Fruit fly (Drosophila melanogaster) whole organism, embryonic: ENCODE measurements around the gene TBC1d7.
A peak's percentile ranks its signal among the peaks of the same experiment; 100 is the strongest.

Source experiments
- Bgb ChIP-seq: fragments of 200-800 bp; sonication (Bioruptor generic); IDR thresholded peaks from 2 replicates; pipeline ENCODE4 v1.3.6; 2022; ENCODE audit warnings: missing biosample characterization, missing genetic modification characterization; ENCODE audit not compliant: partially characterized antibody
- CG14710 ChIP-seq: fragments of 200-800 bp; sonication (Bioruptor generic); optimal IDR thresholded peaks from 3 replicates; lab custom pipeline; 2019; ENCODE audit warnings: missing biosample characterization, mild to moderate bottlenecking, missing genetic modification characterization, moderate library complexity
- CG15479 ChIP-seq: fragments of 200-800 bp; sonication (Bioruptor generic); optimal IDR thresholded peaks from 3 replicates; lab custom pipeline; 2019; ENCODE audit warnings: missing biosample characterization, mild to moderate bottlenecking, missing genetic modification characterization, moderate library complexity
- CG17186 ChIP-seq: fragments of 200-800 bp; sonication (Bioruptor generic); optimal IDR thresholded peaks from 3 replicates; lab custom pipeline; 2017; ENCODE audit warnings: missing biosample characterization, missing genetic modification reagents, missing genetic modification characterization
- CG17385 ChIP-seq: fragments of 200-800 bp; sonication (Bioruptor generic); optimal IDR thresholded peaks from 3 replicates; lab custom pipeline; 2018; ENCODE audit warnings: missing biosample characterization, mild to moderate bottlenecking, missing genetic modification characterization
- CG1832 ChIP-seq: fragments of 200-800 bp; sonication (Bioruptor generic); optimal IDR thresholded peaks from 2 replicates; lab custom pipeline; 2017; ENCODE audit warnings: missing biosample characterization, mild to moderate bottlenecking, missing genetic modification characterization, inconsistent platforms
- CG2116 ChIP-seq: fragments of 200-800 bp; sonication (Bioruptor generic); optimal IDR thresholded peaks from 3 replicates; lab custom pipeline; 2018; ENCODE audit warnings: missing biosample characterization, mild to moderate bottlenecking, missing genetic modification characterization
- CG34422 ChIP-seq: fragments of 200-800 bp; sonication (Bioruptor generic); IDR thresholded peaks from 3 replicates; pipeline ENCODE4 v1.3.6; 2022; ENCODE audit warnings: missing biosample characterization, missing genetic modification characterization
- CG3847 ChIP-seq: fragments of 200-800 bp; sonication (Bioruptor generic); IDR thresholded peaks from 2 replicates; pipeline ENCODE4 v1.3.6; 2022; ENCODE audit warnings: missing biosample characterization, missing genetic modification characterization
- CG3995 ChIP-seq: fragments of 200-800 bp; sonication (Bioruptor generic); optimal IDR thresholded peaks from 3 replicates; lab custom pipeline; 2016; ENCODE audit warnings: missing biosample characterization, missing genetic modification characterization
- CG4404 ChIP-seq: fragments of 200-800 bp; sonication (Bioruptor generic); IDR thresholded peaks from 2 replicates; pipeline ENCODE4 v1.3.6; 2022; ENCODE audit warnings: missing biosample characterization, missing genetic modification characterization
- CG4617 ChIP-seq: fragments of 200-800 bp; sonication (Bioruptor generic); optimal IDR thresholded peaks from 3 replicates; lab custom pipeline; 2016; ENCODE audit warnings: missing biosample characterization, missing genetic modification characterization, borderline replicate concordance
- CG7963 ChIP-seq: fragments of 200-800 bp; sonication (Bioruptor generic); IDR thresholded peaks from 3 replicates; pipeline ENCODE4 v1.3.6; 2022; ENCODE audit warnings: missing biosample characterization, missing genetic modification characterization; ENCODE audit not compliant: partially characterized antibody
- Dll ChIP-seq: fragments of 200-800 bp; sonication (Bioruptor generic); IDR thresholded peaks from 4 replicates; pipeline ENCODE4 v1.3.6; 2022; ENCODE audit warnings: missing biosample characterization, missing genetic modification characterization; ENCODE audit not compliant: partially characterized antibody
- E2f2 ChIP-seq: fragments of 200-800 bp; sonication (Bioruptor generic); IDR thresholded peaks from 2 replicates; pipeline ENCODE4 v1.3.6; 2022; ENCODE audit warnings: missing biosample characterization, missing genetic modification characterization
- Eip74EF ChIP-seq, 2 experiments: fragments of 200-800 bp in 1 of 2; fragments of >200 bp in 1 of 2; sonication (Bioruptor generic) in 1 of 2; optimal IDR thresholded peaks; 2 replicates each; lab custom pipeline; 2017 to 2019; ENCODE audit warnings: missing biosample characterization in 2 of 2, missing genetic modification characterization in 2 of 2, mild to moderate bottlenecking in 1 of 2, moderate library complexity in 1 of 2
- Ets65A ChIP-seq: fragments of 200-800 bp; sonication (Bioruptor generic); peaks from one replicate; lab custom pipeline; 2016; ENCODE audit warnings: missing biosample characterization, missing genetic modification characterization
- MBD-R2 ChIP-seq: fragments of 200-800 bp; sonication (Bioruptor generic); IDR thresholded peaks from 2 replicates; pipeline ENCODE4 v1.3.6; 2022; ENCODE audit warnings: missing biosample characterization, missing genetic modification characterization
- MESR4 ChIP-seq: fragments of 200-800 bp; sonication (Bioruptor generic); optimal IDR thresholded peaks from 2 replicates; lab custom pipeline; 2018; ENCODE audit warnings: missing biosample characterization, mild to moderate bottlenecking, missing genetic modification characterization, moderate library complexity
- Myb ChIP-seq: fragments of 200-800 bp; sonication (Bioruptor generic); optimal IDR thresholded peaks from 2 replicates; lab custom pipeline; 2016; ENCODE audit warnings: missing biosample characterization, missing genetic modification characterization
- Neu2 ChIP-seq: fragments of 200-800 bp; sonication (Bioruptor generic); optimal IDR thresholded peaks from 3 replicates; lab custom pipeline; 2016; ENCODE audit warnings: missing biosample characterization, missing genetic modification characterization, borderline replicate concordance
- Nf-YB ChIP-seq: fragments of 200-800 bp; sonication (Bioruptor generic); optimal IDR thresholded peaks from 3 replicates; lab custom pipeline; 2019; ENCODE audit warnings: missing biosample characterization, mild to moderate bottlenecking, missing genetic modification characterization, moderate library complexity
- Pdp1 ChIP-seq, 2 experiments: fragments of 200-800 bp; sonication (Bioruptor generic); optimal IDR thresholded peaks; 3 replicates each; lab custom pipeline; 2016; ENCODE audit warnings: missing biosample characterization in 2 of 2, missing genetic modification characterization in 2 of 2, mild to moderate bottlenecking in 1 of 2, moderate library complexity in 1 of 2
- Rfx ChIP-seq: fragments of 200-800 bp; sonication (Bioruptor generic); IDR thresholded peaks from 2 replicates; pipeline ENCODE4 v1.3.6; 2022; ENCODE audit warnings: missing biosample characterization, missing genetic modification characterization
- Stat92E ChIP-seq, 3 experiments: fragments of >200 bp in 2 of 3; fragments of 200-800 bp in 1 of 3; sonication (Bioruptor generic) in 1 of 3; optimal IDR thresholded peaks; 2 replicates each; lab custom pipeline; 2017 to 2019; ENCODE audit warnings: missing biosample characterization in 3 of 3, missing genetic modification characterization in 3 of 3, mild to moderate bottlenecking in 1 of 3, moderate library complexity in 1 of 3
- Xbp1 ChIP-seq: fragments of 200-800 bp; sonication (Bioruptor generic); optimal IDR thresholded peaks from 3 replicates; lab custom pipeline; 2016; ENCODE audit warnings: missing biosample characterization, mild to moderate bottlenecking, missing genetic modification characterization
- amos ChIP-seq: fragments of 200-800 bp; sonication (Bioruptor generic); IDR thresholded peaks from 2 replicates; pipeline ENCODE4 v1.3.6; 2022; ENCODE audit warnings: missing biosample characterization, missing genetic modification characterization; ENCODE audit not compliant: partially characterized antibody
- ase ChIP-seq: fragments of 200-800 bp; sonication (Bioruptor generic); IDR thresholded peaks from 3 replicates; pipeline ENCODE4 v1.3.6; 2022; ENCODE audit warnings: missing biosample characterization, missing genetic modification characterization
- bbx ChIP-seq: fragments of 200-800 bp; sonication (Bioruptor generic); IDR thresholded peaks from 2 replicates; pipeline ENCODE4 v1.3.6; 2022; ENCODE audit warnings: missing biosample characterization, missing genetic modification characterization; ENCODE audit not compliant: partially characterized antibody
- bigmax ChIP-seq: fragments of 200-800 bp; sonication (Bioruptor generic); optimal IDR thresholded peaks from 2 replicates; lab custom pipeline; 2018; ENCODE audit warnings: missing biosample characterization, mild to moderate bottlenecking, missing genetic modification characterization
- chinmo ChIP-seq: fragments of 200-800 bp; sonication (Bioruptor generic); IDR thresholded peaks from 4 replicates; pipeline ENCODE4 v1.3.6; 2022; ENCODE audit warnings: missing biosample characterization, missing genetic modification characterization; ENCODE audit not compliant: partially characterized antibody
- crp ChIP-seq, 2 experiments: fragments of 200-800 bp; sonication (Bioruptor generic); optimal IDR thresholded peaks; 2 replicates in 1 of 2; 3 replicates in 1 of 2; lab custom pipeline; 2017; ENCODE audit warnings: missing biosample characterization in 2 of 2, missing genetic modification characterization in 2 of 2, mild to moderate bottlenecking in 1 of 2, moderate library complexity in 1 of 2
- fd102C ChIP-seq: fragments of 200-800 bp; sonication (Bioruptor generic); optimal IDR thresholded peaks from 2 replicates; lab custom pipeline; 2018; ENCODE audit warnings: missing biosample characterization, mild to moderate bottlenecking, missing genetic modification characterization, moderate library complexity
- gfzf ChIP-seq: fragments of 200-800 bp; sonication (Bioruptor generic); optimal IDR thresholded peaks from 2 replicates; lab custom pipeline; 2016; ENCODE audit warnings: missing biosample characterization, mild to moderate bottlenecking, missing genetic modification characterization, moderate library complexity
- grn ChIP-seq: fragments of 200-800 bp; sonication (Bioruptor generic); optimal IDR thresholded peaks from 3 replicates; lab custom pipeline; 2017; ENCODE audit warnings: missing biosample characterization, missing genetic modification characterization
- ken ChIP-seq: fragments of 200-800 bp; sonication (Bioruptor generic); IDR thresholded peaks from 3 replicates; pipeline ENCODE4 v1.3.6; 2022; ENCODE audit warnings: missing biosample characterization, missing genetic modification characterization
- knrl ChIP-seq: fragments of 200-800 bp; sonication (Bioruptor generic); IDR thresholded peaks from 3 replicates; pipeline ENCODE4 v1.3.6; 2022; ENCODE audit warnings: missing biosample characterization, missing genetic modification characterization; ENCODE audit not compliant: partially characterized antibody
- lov ChIP-seq, 2 experiments: fragments of 200-800 bp in 1 of 2; fragments of >200 bp in 1 of 2; sonication (Bioruptor generic) in 1 of 2; IDR thresholded peaks in 1 of 2; optimal IDR thresholded peaks in 1 of 2; 2 replicates in 1 of 2; 3 replicates in 1 of 2; pipeline versions ENCODE4 v1.3.6 to Lab custom; 2017 to 2022; ENCODE audit warnings: missing biosample characterization in 1 of 2, missing genetic modification characterization in 1 of 2
- nmo ChIP-seq: fragments of 200-800 bp; sonication (Bioruptor generic); optimal IDR thresholded peaks from 2 replicates; lab custom pipeline; 2018; ENCODE audit warnings: missing biosample characterization, mild to moderate bottlenecking, missing genetic modification characterization, moderate library complexity
- pzg ChIP-seq: fragments of 200-800 bp; sonication (Bioruptor generic); optimal IDR thresholded peaks from 3 replicates; lab custom pipeline; 2018; ENCODE audit warnings: missing biosample characterization, mild to moderate bottlenecking, missing genetic modification characterization, moderate library complexity
- sens ChIP-seq: fragments of 200-800 bp; sonication (Bioruptor generic); peaks from one replicate; lab custom pipeline; 2016; ENCODE audit warnings: missing biosample characterization, missing genetic modification characterization
- trem ChIP-seq: fragments of 200-800 bp; optimal IDR thresholded peaks from 3 replicates; lab custom pipeline; 2019; ENCODE audit warnings: missing biosample characterization, mild to moderate bottlenecking, missing genetic modification characterization, moderate library complexity
- twi ChIP-seq: fragments of 200-800 bp; optimal IDR thresholded peaks from 2 replicates; lab custom pipeline; 2019; ENCODE audit warnings: missing biosample characterization, mild to moderate bottlenecking, missing genetic modification characterization, moderate library complexity
- unc-4 ChIP-seq: fragments of 200-800 bp; sonication (Bioruptor generic); IDR thresholded peaks from 2 replicates; pipeline ENCODE4 v1.3.6; 2022; ENCODE audit warnings: missing biosample characterization, missing genetic modification characterization; ENCODE audit not compliant: partially characterized antibody
- usp ChIP-seq: fragments of >200 bp; optimal IDR thresholded peaks from 2 replicates; lab custom pipeline; 2017; ENCODE audit warnings: missing biosample characterization, missing genetic modification characterization
- vnd ChIP-seq: fragments of 200-800 bp; sonication (Bioruptor generic); IDR thresholded peaks from 3 replicates; pipeline ENCODE4 v1.3.6; 2022; ENCODE audit warnings: missing biosample characterization, missing genetic modification characterization; ENCODE audit not compliant: partially characterized antibody
- wek ChIP-seq: fragments of 200-800 bp; sonication (Bioruptor generic); optimal IDR thresholded peaks from 3 replicates; lab custom pipeline; 2018; ENCODE audit warnings: missing biosample characterization, mild to moderate bottlenecking, missing genetic modification characterization, moderate library complexity

TBC1d7 gene

DNA sequence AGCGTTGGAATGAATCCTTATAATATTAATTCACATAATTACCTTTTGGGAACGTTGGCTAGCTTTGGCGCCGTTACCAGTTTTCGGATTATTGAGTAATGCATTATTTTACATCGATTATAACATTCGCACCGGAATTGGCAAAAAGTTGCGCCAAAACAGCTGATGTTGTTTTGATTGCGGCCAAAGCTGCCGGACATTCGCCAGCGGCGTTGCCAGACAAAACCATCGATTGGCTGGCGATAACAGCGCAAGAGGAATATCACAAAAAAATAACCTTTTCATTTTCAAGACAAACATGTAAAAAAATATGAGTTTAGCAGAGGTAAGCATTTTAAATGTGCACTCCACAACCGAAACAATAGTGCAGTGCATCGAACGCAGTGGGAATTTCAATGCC, 31.4 kb upstream of the TBC1d7 start, which contains the start of the genes GatB and Tsc1 (continued):
- TF ChIP-seq Ets65A: peak; percentile 43
- peak; percentile 72 for TF ChIP-seq E2f2 (GFP tag; lab: Robert Waterston, UW)
- TF ChIP-seq MESR4: peak; percentile 56
- TF ChIP-seq trem (tag; lab: Kevin White, UChicago): peak; percentile 48
- TF ChIP-seq nmo (GFP tag; lab: Kevin White, UChicago): peak; percentile 34
- peak; percentile 52; the same call in 1 of the 3 replicates for TF ChIP-seq CG34422 (GFP tag; lab: Robert Waterston, UW)
- TF ChIP-seq lov (optimal IDR thresholded peaks at IDR 0.05; lab: Kevin White, UChicago): no peak
- TF ChIP-seq lov (GFP tag; IDR thresholded peaks at IDR 0.05; lab: Robert Waterston, UW): no peak
- peak; percentile 62 for TF ChIP-seq Bgb (GFP tag; lab: Robert Waterston, UW)
- peak; percentile 98 for TF ChIP-seq MBD-R2 (GFP tag; lab: Robert Waterston, UW)
- TF ChIP-seq Pdp1 (GFP tag; optimal IDR thresholded peaks at IDR 0.05; lab: Kevin White, UChicago): peak in 1 of 2 experiments; percentile 82
- TF ChIP-seq bigmax (GFP tag; lab: Kevin White, UChicago): peak; percentile 82
- no peak for TF ChIP-seq ken (GFP tag; lab: Robert Waterston, UW)
- TF ChIP-seq CG4617 (GFP tag; lab: Kevin White, UChicago): peak; percentile 75
- peak; percentile 38; the same call in 1 of the 3 replicates for TF ChIP-seq knrl (GFP tag; lab: Robert Waterston, UW)
- no peak for TF ChIP-seq twi (tag; lab: Kevin White, UChicago)
- peak; percentile 37; the same call in 1 of the 3 replicates for TF ChIP-seq CG7963 (GFP tag; lab: Robert Waterston, UW)
- TF ChIP-seq Eip74EF (GFP tag; optimal IDR thresholded peaks at IDR 0.05; lab: Kevin White, UChicago): no peak
- TF ChIP-seq pzg: peak; percentile 74
- peak; percentile 81 for TF ChIP-seq grn (GFP tag; lab: Kevin White, UChicago)
- peak; percentile 14 for TF ChIP-seq CG14710
- TF ChIP-seq CG4404 (GFP tag; lab: Robert Waterston, UW): no peak
- TF ChIP-seq fd102C: no peak
- peak; percentile 81 for TF ChIP-seq CG17186 (GFP tag; lab: Kevin White, UChicago)
- TF ChIP-seq CG15479: no peak
- TF ChIP-seq chinmo: 0 out of 4 replicates have a peak, but pooled peaks have one; percentile 18
- TF ChIP-seq CG3995 (GFP tag; lab: Kevin White, UChicago): peak; percentile 53
- peak; percentile 46 for TF ChIP-seq CG17385
- peak; percentile 51 for TF ChIP-seq amos (GFP tag; lab: Robert Waterston, UW)
- peak; percentile 6 for TF ChIP-seq sens
- TF ChIP-seq CG1832 (GFP tag; lab: Kevin White, UChicago): no peak
- TF ChIP-seq crp (GFP tag; optimal IDR thresholded peaks at IDR 0.05; lab: Kevin White, UChicago): peak; percentile 67 to 95
- TF ChIP-seq Dll (GFP tag; lab: Robert Waterston, UW): 0 out of 4 replicates have a peak, but pooled peaks have one; percentile 26
- no peak for TF ChIP-seq ase (GFP tag; lab: Robert Waterston, UW)
- no peak for TF ChIP-seq vnd (GFP tag; lab: Robert Waterston, UW)
- peak; percentile 68 for TF ChIP-seq CG3847 (GFP tag; lab: Robert Waterston, UW)
- no peak for TF ChIP-seq Stat92E (GFP tag; optimal IDR thresholded peaks at IDR 0.05; lab: Kevin White, UChicago)
- no peak for TF ChIP-seq usp (GFP tag; lab: Kevin White, UChicago)
- no peak for TF ChIP-seq Rfx (GFP tag; lab: Robert Waterston, UW)
- TF ChIP-seq Nf-YB (GFP tag; lab: Kevin White, UChicago): peak; percentile 36
- peak; percentile 45 for TF ChIP-seq CG2116 (GFP tag; lab: Kevin White, UChicago)
- TF ChIP-seq Myb: peak; percentile 19
- peak; percentile 73 for TF ChIP-seq Neu2 (GFP tag; lab: Kevin White, UChicago)
- no peak for TF ChIP-seq Xbp1 (GFP tag; lab: Kevin White, UChicago)
- peak; percentile 50; the same call in 1 of the 2 replicates for TF ChIP-seq bbx (GFP tag; lab: Robert Waterston, UW)
- TF ChIP-seq wek: peak; percentile 17
- peak; percentile 5 for TF ChIP-seq gfzf (GFP tag; lab: Kevin White, UChicago)
- peak; percentile 43; the same call in 1 of the 2 replicates for TF ChIP-seq unc-4 (GFP tag; lab: Robert Waterston, UW)
